Worm (Caenorhabditis elegans): ENCODE data around the gene T26C5.5.

DNA sequence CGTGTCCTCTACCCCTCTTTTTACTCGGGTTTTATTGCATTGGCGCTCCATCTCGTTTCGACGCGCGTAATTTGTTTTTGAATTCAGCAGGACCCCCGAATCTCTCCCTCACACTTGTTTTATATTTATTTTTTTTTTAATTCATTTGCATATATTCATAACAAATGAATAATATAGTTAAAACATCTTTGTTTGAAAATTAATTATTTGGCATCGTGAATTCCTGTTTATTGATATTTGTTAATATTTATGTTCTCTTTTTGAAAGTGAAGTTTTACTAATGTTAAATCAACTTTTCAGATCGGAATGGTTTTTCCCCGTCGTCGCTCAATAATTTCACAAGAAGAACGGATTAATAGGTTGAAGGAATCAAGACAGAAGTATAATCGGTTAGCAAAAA lies 23.6 kb downstream of the T26C5.5 start, which contains the start of gene ZK1067.3:
- TF ChIP-seq efl-3 (GFP tag; optimal IDR thresholded peaks at IDR 0.05) (no peak), efl-1 (optimal IDR thresholded peaks at IDR 0.05) (no peak), efl-1 (GFP tag; optimal IDR thresholded peaks at IDR 0.05 in 1 of 2) (no peak), egl-27 (tag; optimal IDR thresholded peaks at IDR 0.05) (no peak), mdl-1 (tag; optimal IDR thresholded peaks at IDR 0.05) (no peak), pqm-1 (tag; optimal IDR thresholded peaks at IDR 0.05) (no peak), elt-3 (tag; optimal IDR thresholded peaks at IDR 0.05) (no peak), nhr-47 (tag; optimal IDR thresholded peaks at IDR 0.05) (no peak)

All from whole organism, L1 larva.